Fruit fly (Drosophila melanogaster): ENCODE data around the gene BobA.

Gene BobA

DNA sequence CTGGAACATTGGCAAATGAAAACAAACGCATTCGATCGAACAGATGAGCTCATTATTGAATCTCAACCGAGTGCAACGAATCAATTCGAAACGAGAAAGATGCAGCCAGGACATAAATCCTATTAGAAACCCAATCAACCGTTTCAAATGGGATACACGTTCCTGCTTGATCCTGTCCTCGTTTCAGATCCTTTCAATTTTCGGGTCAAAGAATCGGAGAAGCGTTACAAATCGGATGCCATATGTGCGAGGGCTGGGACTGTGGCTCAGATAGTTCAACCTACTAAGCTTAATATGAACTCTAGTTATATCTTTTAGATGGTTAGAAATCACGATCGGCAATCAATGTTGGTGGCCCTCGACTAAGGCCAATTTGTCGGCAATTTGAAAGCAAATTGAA, 4.0 kb upstream of the BobA start:
- TF ChIP-seq N (GFP tag; optimal IDR thresholded peaks at IDR 0.05) (no peak), Dfd (GFP tag; optimal IDR thresholded peaks at IDR 0.05) (no peak), h (GFP tag; optimal IDR thresholded peaks at IDR 0.05) (no peak), Myc (optimal IDR thresholded peaks at IDR 0.05) (no peak), tai (GFP tag; optimal IDR thresholded peaks at IDR 0.05) (no peak)

DNA sequence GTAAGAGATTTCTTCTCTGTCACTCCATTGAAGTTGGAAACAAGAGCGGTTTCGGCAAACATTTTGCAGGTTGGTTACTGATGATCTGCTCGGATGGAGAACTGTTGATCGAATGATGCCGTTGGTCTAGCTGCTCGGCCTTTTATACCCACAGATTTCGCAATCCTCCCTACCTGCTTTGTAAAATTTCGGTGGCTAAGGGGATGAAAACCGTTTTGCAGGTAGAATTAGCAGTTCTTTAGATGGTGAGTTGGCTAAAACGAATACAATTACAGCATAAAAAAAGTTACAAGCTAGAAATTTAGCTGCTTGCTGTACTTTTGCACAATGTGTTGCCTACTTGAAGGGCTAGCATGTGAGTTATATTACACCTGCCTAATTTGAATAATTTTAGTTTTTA, 1.7 kb downstream of the BobA start, which contains the start of gene CG13465:
CG13465 (minus strand) TSS at position 101 of the 400 bp plus-strand sequence.
- TF ChIP-seq br (GFP tag; optimal IDR thresholded peaks at IDR 0.05) (no peak), foxo (GFP tag; optimal IDR thresholded peaks at IDR 0.05) (no peak), fru (GFP tag; optimal IDR thresholded peaks at IDR 0.05) (no peak), Dif (GFP tag; optimal IDR thresholded peaks at IDR 0.05; ENCODE audit: partially characterized antibody) (no peak), lola (GFP tag; optimal IDR thresholded peaks at IDR 0.05) (no peak), Hr83 (GFP tag; optimal IDR thresholded peaks at IDR 0.05; ENCODE audit: poor library complexity, severe bottlenecking) (no peak), OdsH (GFP tag; optimal IDR thresholded peaks at IDR 0.05) (no peak), brk (GFP tag; optimal IDR thresholded peaks at IDR 0.05) (no peak), dmrt93B (GFP tag; optimal IDR thresholded peaks at IDR 0.05) (no peak), dsf (GFP tag; optimal IDR thresholded peaks at IDR 0.05; ENCODE audit: borderline replicate concordance) (no peak), CrebA (GFP tag; optimal IDR thresholded peaks at IDR 0.05; ENCODE audit: borderline replicate concordance) (no peak), Myc (optimal IDR thresholded peaks at IDR 0.05) (no peak), dl (GFP tag; optimal IDR thresholded peaks at IDR 0.05; ENCODE audit: insufficient read depth in 1 of 2, partially characterized antibody in 2 of 2) (no peak), Abd-B (GFP tag; optimal IDR thresholded peaks at IDR 0.05) (no peak), ey (GFP tag; optimal IDR thresholded peaks at IDR 0.05) (no peak), Vsx2 (GFP tag; optimal IDR thresholded peaks at IDR 0.05; ENCODE audit: partially characterized antibody) (no peak), Dfd (GFP tag; optimal IDR thresholded peaks at IDR 0.05) (no peak), N (GFP tag; optimal IDR thresholded peaks at IDR 0.05) (no peak), woc (GFP tag; optimal IDR thresholded peaks at IDR 0.05) (no peak), GATAd (GFP tag; optimal IDR thresholded peaks at IDR 0.05) (no peak)

DNA sequence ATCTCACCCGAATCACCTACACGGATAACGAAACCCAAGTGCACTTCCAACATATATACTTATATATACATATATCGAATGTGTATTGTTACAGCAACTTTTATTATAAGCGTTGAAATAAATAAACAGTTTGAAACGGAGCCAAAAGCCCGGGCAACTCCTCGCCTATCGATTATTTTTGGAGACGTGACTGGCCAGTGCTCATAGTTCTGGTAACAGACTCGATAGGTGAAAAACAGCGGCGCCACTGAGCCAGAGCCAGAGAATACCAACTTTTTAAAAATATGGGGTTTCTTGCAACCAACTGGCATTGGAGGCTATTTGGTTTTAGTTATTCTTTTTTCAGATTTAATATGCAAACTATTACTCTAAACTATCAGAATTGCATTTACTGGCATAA, 3.2 kb downstream of the BobA start:
- TF ChIP-seq Myc (optimal IDR thresholded peaks at IDR 0.05) (peak; percentile 35), Dif (GFP tag; optimal IDR thresholded peaks at IDR 0.05; ENCODE audit: partially characterized antibody) (no peak)

DNA sequence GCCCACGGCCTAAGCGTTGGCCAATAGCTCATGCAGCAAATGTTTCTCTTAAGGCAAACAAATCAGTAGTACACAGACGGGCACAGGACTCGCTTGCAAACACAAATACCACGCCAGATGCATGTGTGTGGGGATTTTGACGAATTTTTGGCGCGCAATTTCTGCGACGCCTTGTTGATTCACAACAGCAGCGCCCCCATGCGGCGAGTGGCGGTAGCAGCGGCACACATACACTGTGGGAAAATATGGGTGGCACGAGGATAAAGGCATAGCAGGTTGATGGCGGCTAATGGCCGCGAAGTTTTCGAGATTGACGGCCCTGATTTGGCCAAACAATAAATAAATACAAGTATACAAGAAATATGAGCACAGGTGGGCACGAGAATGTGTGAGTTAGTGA, 20.3 kb downstream of the BobA start:
- no peak for TF ChIP-seq dsf (GFP tag; optimal IDR thresholded peaks at IDR 0.05; ENCODE audit: borderline replicate concordance)
- no peak for TF ChIP-seq h (GFP tag; optimal IDR thresholded peaks at IDR 0.05)
- TF ChIP-seq CrebA (GFP tag; optimal IDR thresholded peaks at IDR 0.05; ENCODE audit: borderline replicate concordance), result no peak
- TF ChIP-seq Vsx2 (GFP tag; optimal IDR thresholded peaks at IDR 0.05; ENCODE audit: partially characterized antibody), result no peak
- TF ChIP-seq Dif (GFP tag; optimal IDR thresholded peaks at IDR 0.05; ENCODE audit: partially characterized antibody), result no peak
- no peak for TF ChIP-seq brk (GFP tag; optimal IDR thresholded peaks at IDR 0.05)
- no peak for TF ChIP-seq Hr78 (GFP tag; optimal IDR thresholded peaks at IDR 0.05)
- no peak for TF ChIP-seq Abd-B (GFP tag; optimal IDR thresholded peaks at IDR 0.05)
- no peak for TF ChIP-seq Myc (optimal IDR thresholded peaks at IDR 0.05)

DNA sequence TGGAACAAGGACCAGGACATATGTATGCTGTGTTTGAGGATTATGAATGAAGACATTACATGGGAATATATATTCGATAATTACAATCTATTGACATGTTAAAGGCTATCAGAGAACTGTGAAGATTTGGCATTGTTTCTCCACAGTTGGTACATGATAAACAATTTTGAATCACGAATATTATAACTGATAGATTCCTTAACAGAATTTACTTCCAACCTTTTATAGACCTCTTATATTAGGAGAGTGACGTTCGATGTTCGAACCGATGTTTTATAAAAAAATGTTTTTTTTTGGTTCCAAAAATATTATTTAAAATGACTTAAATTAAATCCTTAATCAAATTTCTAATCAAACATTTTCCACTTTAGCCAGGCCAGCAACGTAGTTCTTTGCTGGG, 42.4 kb downstream of the BobA start, which contains the start of gene DCX-EMAP:
DCX-EMAP (plus strand) TSS at position 301 of the 400 bp plus-strand sequence.
- TF ChIP-seq dmrt93B (GFP tag; optimal IDR thresholded peaks at IDR 0.05) (no peak), Dfd (GFP tag; optimal IDR thresholded peaks at IDR 0.05) (no peak), h (GFP tag; optimal IDR thresholded peaks at IDR 0.05) (no peak), foxo (GFP tag; optimal IDR thresholded peaks at IDR 0.05) (no peak), N (GFP tag; optimal IDR thresholded peaks at IDR 0.05) (no peak), lola (GFP tag; optimal IDR thresholded peaks at IDR 0.05) (no peak)

Measured in whole organism, wandering third instar larva.